Fruit fly (Drosophila melanogaster): ENCODE data around the gene ninaA.

Gene ninaA

DNA sequence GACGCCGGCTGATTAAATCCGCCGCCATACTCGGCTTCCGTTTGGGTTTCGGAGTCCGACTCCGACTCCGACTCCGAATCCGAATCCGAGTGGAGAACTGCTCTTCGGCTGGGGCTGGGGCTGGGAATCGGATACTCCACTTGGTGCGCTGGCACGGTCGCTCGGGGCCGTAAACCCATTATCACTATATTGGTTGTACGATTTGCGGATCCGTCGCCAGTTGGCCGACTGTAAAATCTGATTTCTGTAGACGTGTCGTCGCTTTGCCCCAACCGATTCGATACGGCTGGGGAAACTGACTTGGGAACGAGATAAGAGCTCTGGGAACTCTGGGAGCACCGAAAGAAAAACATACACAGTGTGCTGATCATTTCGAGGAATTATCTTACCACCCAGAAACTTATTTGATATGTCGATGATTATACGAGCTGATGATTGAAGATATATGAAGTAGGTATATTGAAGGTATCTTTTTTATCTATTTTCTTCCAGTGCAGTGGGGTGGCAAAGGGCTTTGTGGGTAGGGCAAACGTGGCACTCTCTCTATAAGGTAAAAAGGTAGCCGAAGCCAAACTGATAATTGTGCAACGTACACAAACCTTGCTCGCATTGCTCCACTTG, 19.1 kb upstream of the ninaA start (continued):
- TF ChIP-seq phol (tag; optimal IDR thresholded peaks at IDR 0.05) (peak; percentile 36), sisA (GFP tag; IDR thresholded peaks at IDR 0.05) (peak; percentile 76), CG15514 (GFP tag; optimal IDR thresholded peaks at IDR 0.05) (peak; percentile 13), CG11504 (tag; optimal IDR thresholded peaks at IDR 0.05) (peak; percentile 68), grau (tag; optimal IDR thresholded peaks at IDR 0.05) (peak; percentile 45), CG2712 (tag; optimal IDR thresholded peaks at IDR 0.05) (peak; percentile 62), dpn (GFP tag; optimal IDR thresholded peaks at IDR 0.05) (peak; percentile 30 to 39), prd (optimal IDR thresholded peaks at IDR 0.05) (no peak), prd (GFP tag; IDR thresholded peaks at IDR 0.05) (peak; percentile 60; the same call in 2 of the 3 replicates), CG34376 (GFP tag; optimal IDR thresholded peaks at IDR 0.05) (peak; percentile 7), ara (GFP tag; IDR thresholded peaks at IDR 0.05) (peak; percentile 49; the same call in 1 of the 2 replicates), Mrtf (GFP tag; IDR thresholded peaks at IDR 0.05) (peak; percentile 44; the same call in 1 of the 3 replicates), ATbp (GFP tag; optimal IDR thresholded peaks at IDR 0.05) (peak; percentile 69), CG15696 (tag; optimal IDR thresholded peaks at IDR 0.05) (no peak), cwo (GFP tag; optimal IDR thresholded peaks at IDR 0.05) (peak; percentile 27), Kr (GFP tag; optimal IDR thresholded peaks at IDR 0.05) (no peak), Fer3 (tag; optimal IDR thresholded peaks at IDR 0.05) (peak; percentile 27), ash1 (GFP tag; optimal IDR thresholded peaks at IDR 0.05) (no peak), oc (tag; optimal IDR thresholded peaks at IDR 0.05) (peak; percentile 42), Dek (tag; optimal IDR thresholded peaks at IDR 0.05) (peak; percentile 33), CG7839 (tag; optimal IDR thresholded peaks at IDR 0.05) (peak; percentile 66), CG14667 (GFP tag; IDR thresholded peaks at IDR 0.05) (no peak; the same call in 1 of the 2 replicates), CTCF (GFP tag; optimal IDR thresholded peaks at IDR 0.05) (no peak), CG15601 (tag; optimal IDR thresholded peaks at IDR 0.05) (peak; percentile 20), fd96Cb (tag; optimal IDR thresholded peaks at IDR 0.05) (peak; percentile 60), Hmr (GFP tag; optimal IDR thresholded peaks at IDR 0.05) (peak; percentile 56), CG14441 (GFP tag; IDR thresholded peaks at IDR 0.05) (peak; percentile 67), mam (GFP tag; optimal IDR thresholded peaks at IDR 0.05) (peak; percentile 57), CG4707 (GFP tag; optimal IDR thresholded peaks at IDR 0.05) (peak; percentile 24), chinmo (GFP tag; IDR thresholded peaks at IDR 0.05; ENCODE audit: partially characterized antibody) (0 out of 4 replicates have a peak, but pooled peaks have one; percentile 53), CG30403 (GFP tag; optimal IDR thresholded peaks at IDR 0.05) (peak; percentile 64), pho (GFP tag; optimal IDR thresholded peaks at IDR 0.05) (peak; percentile 21), CG2875 (GFP tag; optimal IDR thresholded peaks at IDR 0.05) (peak; percentile 25), fd3F (GFP tag; optimal IDR thresholded peaks at IDR 0.05) (no peak), cad (GFP tag; optimal IDR thresholded peaks at IDR 0.05) (no peak), gsb (GFP tag; IDR thresholded peaks at IDR 0.05) (no peak), tin (GFP tag; optimal IDR thresholded peaks at IDR 0.05) (peak; percentile 23), fu2 (GFP tag; optimal IDR thresholded peaks at IDR 0.05) (peak; percentile 16), sna (GFP tag; IDR thresholded peaks at IDR 0.05; ENCODE audit: partially characterized antibody) (no peak), Xrp1 (GFP tag; IDR thresholded peaks at IDR 0.05) (peak; percentile 64; the same call in 1 of the 2 replicates), CkIIα-i1 (GFP tag; IDR thresholded peaks at IDR 0.05) (no peak), CG6854 (GFP tag; optimal IDR thresholded peaks at IDR 0.05) (peak; percentile 16), CG1024 (GFP tag; IDR thresholded peaks at IDR 0.05) (0 out of 2 replicates have a peak, but pooled peaks have one; percentile 23), CG4820 (GFP tag; optimal IDR thresholded peaks at IDR 0.05) (no peak), CG6689 (GFP tag; IDR thresholded peaks at IDR 0.05) (peak; percentile 45; the same call in 1 of the 2 replicates), Atf6 (GFP tag; IDR thresholded peaks at IDR 0.05) (peak; percentile 75; the same call in 1 of the 2 replicates), Awh (GFP tag; IDR thresholded peaks at IDR 0.05) (0 out of 2 replicates have a peak, but pooled peaks have one; percentile 32), psq (GFP tag; optimal IDR thresholded peaks at IDR 0.05) (no peak), inv (GFP tag; IDR thresholded peaks at IDR 0.05; ENCODE audit: partially characterized antibody) (no peak), PHDP (tag; optimal IDR thresholded peaks at IDR 0.05) (peak; percentile 63)

All from whole organism, embryonic.